Fruit fly (Drosophila melanogaster) whole organism, embryonic: ENCODE data around the gene Tis11.

Experiments
- Atf6 ChIP-seq: fragments of 200-800 bp; sonication (Bioruptor generic); IDR thresholded peaks from 2 replicates; pipeline ENCODE4 v1.3.6; 2022; ENCODE audit warnings: missing biosample characterization, missing genetic modification characterization
- CG10147 ChIP-seq: fragments of 200-800 bp; sonication (Bioruptor generic); optimal IDR thresholded peaks from 2 replicates; lab custom pipeline; 2019; ENCODE audit warnings: missing biosample characterization, mild to moderate bottlenecking, missing genetic modification characterization, moderate library complexity
- CG11560 ChIP-seq: fragments of 200-800 bp; sonication (Bioruptor generic); IDR thresholded peaks from 3 replicates; pipeline ENCODE4 v1.3.6; 2022; ENCODE audit warnings: missing biosample characterization, missing genetic modification characterization
- CG14710 ChIP-seq: fragments of 200-800 bp; sonication (Bioruptor generic); optimal IDR thresholded peaks from 3 replicates; lab custom pipeline; 2019; ENCODE audit warnings: missing biosample characterization, mild to moderate bottlenecking, missing genetic modification characterization, moderate library complexity
- CG1603 ChIP-seq: fragments of 200-800 bp; sonication (Bioruptor generic); optimal IDR thresholded peaks from 2 replicates; lab custom pipeline; 2019; ENCODE audit warnings: missing biosample characterization, mild to moderate bottlenecking, missing genetic modification characterization, moderate library complexity
- CG31224 ChIP-seq: fragments of 200-800 bp; sonication (Bioruptor generic); IDR thresholded peaks from 2 replicates; pipeline ENCODE4 v1.3.6; 2022; ENCODE audit warnings: missing biosample characterization, missing genetic modification characterization
- CG31365 ChIP-seq: fragments of 200-800 bp; sonication (Bioruptor generic); optimal IDR thresholded peaks from 2 replicates; lab custom pipeline; 2018; ENCODE audit warnings: missing biosample characterization, mild to moderate bottlenecking, missing genetic modification characterization
- CG3281 ChIP-seq: fragments of 200-800 bp; sonication (Bioruptor generic); optimal IDR thresholded peaks from 3 replicates; lab custom pipeline; 2017; ENCODE audit warnings: missing biosample characterization, mild to moderate bottlenecking, missing genetic modification characterization
- CG3847 ChIP-seq: fragments of 200-800 bp; sonication (Bioruptor generic); IDR thresholded peaks from 2 replicates; pipeline ENCODE4 v1.3.6; 2022; ENCODE audit warnings: missing biosample characterization, missing genetic modification characterization
- CG3995 ChIP-seq: fragments of 200-800 bp; sonication (Bioruptor generic); optimal IDR thresholded peaks from 3 replicates; lab custom pipeline; 2016; ENCODE audit warnings: missing biosample characterization, missing genetic modification characterization
- CG8290 ChIP-seq, 3 experiments: fragments of 200-800 bp; sonication (Bioruptor generic); optimal IDR thresholded peaks; 2 replicates each; lab custom pipeline; 2016 to 2019; ENCODE audit warnings: missing biosample characterization in 3 of 3, missing genetic modification characterization in 3 of 3, mild to moderate bottlenecking in 2 of 3, moderate library complexity in 1 of 3
- Dbx ChIP-seq: fragments of 200-800 bp; sonication (Bioruptor generic); IDR thresholded peaks from 3 replicates; pipeline ENCODE4 v1.3.6; 2022; ENCODE audit warnings: missing biosample characterization, missing genetic modification characterization
- Dref ChIP-seq: fragments of 200-800 bp; sonication (Bioruptor generic); IDR thresholded peaks from 2 replicates; pipeline ENCODE4 v1.3.6; 2022; ENCODE audit warnings: missing biosample characterization, missing genetic modification characterization
- E2f2 ChIP-seq: fragments of 200-800 bp; sonication (Bioruptor generic); IDR thresholded peaks from 2 replicates; pipeline ENCODE4 v1.3.6; 2022; ENCODE audit warnings: missing biosample characterization, missing genetic modification characterization
- Gug ChIP-seq: fragments of 200-800 bp; sonication (Bioruptor generic); IDR thresholded peaks from 4 replicates; pipeline ENCODE4 v1.3.6; 2022; ENCODE audit warnings: missing biosample characterization, missing genetic modification characterization
- HLH4C ChIP-seq: fragments of 200-800 bp; sonication (Bioruptor generic); IDR thresholded peaks from 3 replicates; pipeline ENCODE4 v1.3.6; 2022; ENCODE audit warnings: missing biosample characterization, missing genetic modification characterization; ENCODE audit not compliant: partially characterized antibody
- Hmr ChIP-seq: fragments of 200-800 bp; sonication (Bioruptor generic); optimal IDR thresholded peaks from 3 replicates; lab custom pipeline; 2017; ENCODE audit warnings: mild to moderate bottlenecking, missing biosample characterization, missing genetic modification reagents, missing genetic modification characterization
- Jarid2 ChIP-seq: fragments of 200-800 bp; sonication (Bioruptor generic); optimal IDR thresholded peaks from 3 replicates; lab custom pipeline; 2017; ENCODE audit warnings: mild to moderate bottlenecking, missing biosample characterization, missing genetic modification reagents, missing genetic modification characterization
- Kr ChIP-seq: fragments of 200-800 bp; sonication (Bioruptor generic); optimal IDR thresholded peaks from 2 replicates; lab custom pipeline; 2017; ENCODE audit warnings: missing biosample characterization, mild to moderate bottlenecking, missing genetic modification characterization
- MESR4 ChIP-seq: fragments of 200-800 bp; sonication (Bioruptor generic); optimal IDR thresholded peaks from 2 replicates; lab custom pipeline; 2018; ENCODE audit warnings: missing biosample characterization, mild to moderate bottlenecking, missing genetic modification characterization, moderate library complexity
- MTF-1 ChIP-seq: fragments of 200-800 bp; sonication (Bioruptor generic); optimal IDR thresholded peaks from 2 replicates; lab custom pipeline; 2018; ENCODE audit warnings: missing biosample characterization, mild to moderate bottlenecking, missing genetic modification characterization, borderline replicate concordance
- Mad ChIP-seq: fragments of 200-800 bp; sonication (Bioruptor generic); optimal IDR thresholded peaks from 2 replicates; lab custom pipeline; 2016; ENCODE audit warnings: missing biosample characterization, missing genetic modification characterization
- Med ChIP-seq: fragments of 200-800 bp; sonication (Bioruptor generic); peaks from one replicate; lab custom pipeline; 2016; ENCODE audit warnings: missing biosample characterization, missing genetic modification characterization, mild to moderate bottlenecking, inconsistent platforms, moderate library complexity
- Meics ChIP-seq: fragments of 200-800 bp; sonication (Bioruptor generic); optimal IDR thresholded peaks from 2 replicates; lab custom pipeline; 2017; ENCODE audit warnings: missing biosample characterization, mild to moderate bottlenecking, missing genetic modification characterization
- NFAT ChIP-seq: fragments of 200-800 bp; sonication (Bioruptor generic); IDR thresholded peaks from 2 replicates; pipeline ENCODE4 v1.3.6; 2022; ENCODE audit warnings: missing biosample characterization, missing genetic modification characterization
- Scr ChIP-seq: fragments of 200-800 bp; sonication (Bioruptor generic); IDR thresholded peaks from 2 replicates; pipeline ENCODE4 v1.3.6; 2022; ENCODE audit warnings: missing biosample characterization, missing genetic modification characterization; ENCODE audit not compliant: partially characterized antibody
- Usf ChIP-seq: fragments of 200-800 bp; sonication (Bioruptor generic); optimal IDR thresholded peaks from 2 replicates; lab custom pipeline; 2017; ENCODE audit warnings: missing genotype, missing biosample characterization, missing genetic modification characterization
- bsh ChIP-seq, 2 experiments: fragments of 200-800 bp; sonication (Bioruptor generic); optimal IDR thresholded peaks; 2 replicates each; lab custom pipeline; 2017 to 2018; ENCODE audit warnings: mild to moderate bottlenecking in 2 of 2, missing biosample characterization in 2 of 2, missing genetic modification characterization in 2 of 2, moderate library complexity in 1 of 2
- cato ChIP-seq: fragments of 200-800 bp; sonication (Bioruptor generic); optimal IDR thresholded peaks from 2 replicates; lab custom pipeline; 2016; ENCODE audit warnings: missing biosample characterization, missing genetic modification characterization, borderline replicate concordance
- grn ChIP-seq: fragments of 200-800 bp; sonication (Bioruptor generic); optimal IDR thresholded peaks from 3 replicates; lab custom pipeline; 2017; ENCODE audit warnings: missing biosample characterization, missing genetic modification characterization
- her ChIP-seq: fragments of 200-800 bp; sonication (Bioruptor generic); optimal IDR thresholded peaks from 2 replicates; lab custom pipeline; 2016; ENCODE audit warnings: missing biosample characterization, missing genetic modification characterization
- hkb ChIP-seq, 2 experiments: fragments of 200-800 bp in 1 of 2; fragments of >200 bp in 1 of 2; sonication (Bioruptor generic) in 1 of 2; IDR thresholded peaks in 1 of 2; optimal IDR thresholded peaks in 1 of 2; 2 replicates each; pipeline versions ENCODE4 v1.3.6 to Lab custom; 2017 to 2022; ENCODE audit warnings: missing biosample characterization in 1 of 2, missing genetic modification characterization in 1 of 2
- knrl ChIP-seq: fragments of 200-800 bp; sonication (Bioruptor generic); IDR thresholded peaks from 3 replicates; pipeline ENCODE4 v1.3.6; 2022; ENCODE audit warnings: missing biosample characterization, missing genetic modification characterization; ENCODE audit not compliant: partially characterized antibody
- luna ChIP-seq: fragments of 200-800 bp; sonication (Bioruptor generic); optimal IDR thresholded peaks from 2 replicates; lab custom pipeline; 2016; ENCODE audit warnings: missing biosample characterization, missing genetic modification characterization
- mirr ChIP-seq: fragments of 200-800 bp; sonication (Bioruptor generic); optimal IDR thresholded peaks from 3 replicates; lab custom pipeline; 2018; ENCODE audit warnings: missing biosample characterization, mild to moderate bottlenecking, missing genetic modification characterization
- mld ChIP-seq: fragments of 200-800 bp; sonication (Bioruptor generic); IDR thresholded peaks from 3 replicates; pipeline ENCODE4 v1.3.6; 2022; ENCODE audit warnings: missing biosample characterization, missing genetic modification characterization; ENCODE audit not compliant: partially characterized antibody
- nmo ChIP-seq: fragments of 200-800 bp; sonication (Bioruptor generic); optimal IDR thresholded peaks from 2 replicates; lab custom pipeline; 2018; ENCODE audit warnings: missing biosample characterization, mild to moderate bottlenecking, missing genetic modification characterization, moderate library complexity
- otp ChIP-seq: fragments of 200-800 bp; sonication (Bioruptor generic); IDR thresholded peaks from 3 replicates; pipeline ENCODE4, ENCODE4 v1.3.6; 2022; ENCODE audit warnings: missing biosample characterization, missing genetic modification characterization
- p53 ChIP-seq: fragments of 200-800 bp; sonication (Bioruptor generic); optimal IDR thresholded peaks from 2 replicates; lab custom pipeline; 2016; ENCODE audit warnings: missing biosample characterization, missing genetic modification characterization
- pzg ChIP-seq: fragments of 200-800 bp; sonication (Bioruptor generic); optimal IDR thresholded peaks from 3 replicates; lab custom pipeline; 2018; ENCODE audit warnings: missing biosample characterization, mild to moderate bottlenecking, missing genetic modification characterization, moderate library complexity
- row ChIP-seq: fragments of 200-800 bp; sonication (Bioruptor generic); IDR thresholded peaks from 3 replicates; pipeline ENCODE4 v1.3.6; 2022; ENCODE audit warnings: missing biosample characterization, missing genetic modification characterization
- sd ChIP-seq: fragments of 200-800 bp; sonication (Bioruptor generic); optimal IDR thresholded peaks from 3 replicates; lab custom pipeline; 2018; ENCODE audit warnings: missing biosample characterization, mild to moderate bottlenecking, missing genetic modification characterization, moderate library complexity
- sens ChIP-seq: fragments of 200-800 bp; sonication (Bioruptor generic); peaks from one replicate; lab custom pipeline; 2016; ENCODE audit warnings: missing biosample characterization, missing genetic modification characterization
- seq ChIP-seq: fragments of 200-800 bp; sonication (Bioruptor generic); IDR thresholded peaks from 2 replicates; pipeline ENCODE4 v1.3.6; 2022; ENCODE audit warnings: missing biosample characterization, missing genetic modification characterization
- zen ChIP-seq: fragments of 200-800 bp; sonication (Bioruptor generic); optimal IDR thresholded peaks from 3 replicates; lab custom pipeline; 2018; ENCODE audit warnings: missing biosample characterization, mild to moderate bottlenecking, missing genetic modification characterization, moderate library complexity
- zen2 ChIP-seq: fragments of 200-800 bp; sonication (Bioruptor generic); IDR thresholded peaks from 3 replicates; pipeline ENCODE4 v1.3.6; 2022; ENCODE audit warnings: missing biosample characterization, missing genetic modification characterization; ENCODE audit not compliant: partially characterized antibody
- zf30C ChIP-seq: fragments of 200-800 bp; sonication (Bioruptor generic); optimal IDR thresholded peaks from 3 replicates; lab custom pipeline; 2018; ENCODE audit warnings: missing biosample characterization, mild to moderate bottlenecking, missing genetic modification characterization
- zfh2 ChIP-seq: fragments of 200-800 bp; sonication (Bioruptor generic); optimal IDR thresholded peaks from 2 replicates; lab custom pipeline; 2016; ENCODE audit warnings: missing biosample characterization, missing genetic modification characterization

Tis11 gene

DNA sequence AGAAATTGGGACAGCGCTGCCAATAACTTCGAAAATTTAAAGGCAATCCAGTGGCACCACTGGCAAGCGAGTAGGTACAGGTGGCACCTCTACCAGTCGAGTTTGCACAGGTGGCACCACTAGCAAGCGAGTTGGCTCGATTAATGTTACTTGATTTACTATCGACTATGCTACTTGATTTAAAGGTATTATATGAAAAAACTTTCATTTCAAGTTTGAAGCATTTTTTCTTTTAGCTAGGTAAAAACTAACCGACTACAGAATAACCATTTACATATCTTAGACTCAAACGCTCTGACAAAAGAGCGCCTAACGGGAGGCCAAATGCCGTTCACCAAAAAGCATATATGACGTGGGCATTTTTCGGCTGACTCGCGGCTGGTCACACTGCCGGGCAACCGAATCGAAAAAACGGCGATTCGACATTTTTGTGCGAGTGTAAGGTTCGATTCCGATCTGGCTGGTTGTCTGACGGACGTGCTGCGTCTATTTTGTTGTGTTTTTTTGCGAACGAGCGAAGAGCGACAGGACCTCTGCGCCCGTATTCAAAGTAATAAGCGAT is at the start of gene Tis11:
Gene Tis11, plus strand, starts transcription at position 417 of the 562 bp plus-strand sequence.
- TF ChIP-seq grn (peak; percentile 31), pzg (peak; percentile 86), luna (GFP tag; lab: Kevin White, UChicago) (no peak), NFAT (GFP tag; lab: Robert Waterston, UW) (peak; percentile 49), MTF-1 (peak; percentile 45), Scr (GFP tag; lab: Robert Waterston, UW) (peak; percentile 56), Atf6 (GFP tag; lab: Robert Waterston, UW) (0 out of 2 replicates have a peak, but pooled peaks have one; percentile 19), her (GFP tag; lab: Kevin White, UChicago) (peak; percentile 32), Gug (no peak), bsh (GFP tag; optimal IDR thresholded peaks at IDR 0.05; lab: Kevin White, UChicago) (peak in 1 of 2 experiments; percentile 30), CG1603 (tag; lab: Kevin White, UChicago) (peak; percentile 55), CG3847 (peak; percentile 70), zf30C (GFP tag; lab: Kevin White, UChicago) (peak; percentile 87), Kr (no peak), p53 (peak; percentile 8), CG14710 (peak; percentile 63), Jarid2 (GFP tag; lab: Kevin White, UChicago) (peak; percentile 94), E2f2 (GFP tag; lab: Robert Waterston, UW) (peak; percentile 82), Mad (peak; percentile 14), sens (GFP tag; lab: Kevin White, UChicago) (peak; percentile 80), seq (no peak), Med (GFP tag; lab: Kevin White, UChicago) (peak; percentile 90), knrl (GFP tag; lab: Robert Waterston, UW) (peak; percentile 47; the same call in 1 of the 3 replicates), CG31365 (tag; lab: Kevin White, UChicago) (no peak), nmo (GFP tag; lab: Kevin White, UChicago) (peak; percentile 27), Meics (GFP tag; lab: Kevin White, UChicago) (peak; percentile 25), Usf (GFP tag; lab: Kevin White, UChicago) (no peak), CG31224 (GFP tag; lab: Robert Waterston, UW) (no peak), mirr (GFP tag; lab: Kevin White, UChicago) (peak; percentile 1), row (GFP tag; lab: Robert Waterston, UW) (0 out of 3 replicates have a peak, but pooled peaks have one; percentile 30), Dref (peak; percentile 50), CG10147 (GFP tag; lab: Kevin White, UChicago) (peak; percentile 10), zen (tag; lab: Kevin White, UChicago) (no peak), HLH4C (peak; percentile 56; the same call in 1 of the 3 replicates), MESR4 (peak; percentile 15), CG3995 (GFP tag; lab: Kevin White, UChicago) (peak; percentile 41), Hmr (GFP tag; lab: Kevin White, UChicago) (peak; percentile 58), Dbx (0 out of 3 replicates have a peak, but pooled peaks have one; percentile 28), CG8290 (GFP tag; optimal IDR thresholded peaks at IDR 0.05; lab: Kevin White, UChicago) (no peak), CG8290 (tag; optimal IDR thresholded peaks at IDR 0.05; lab: Kevin White, UChicago) (peak in 1 of 2 experiments; percentile 55), sd (peak; percentile 20), otp (GFP tag; lab: Robert Waterston, UW) (0 out of 3 replicates have a peak, but pooled peaks have one; percentile 24), zfh2 (GFP tag; lab: Kevin White, UChicago) (no peak), hkb (optimal IDR thresholded peaks at IDR 0.05; lab: Kevin White, UChicago) (peak; percentile 89), hkb (GFP tag; IDR thresholded peaks at IDR 0.05; lab: Robert Waterston, UW) (peak; percentile 32; the same call in 1 of the 2 replicates), zen2 (GFP tag; lab: Robert Waterston, UW) (no peak), CG3281 (no peak), cato (GFP tag; lab: Kevin White, UChicago) (no peak), mld (no peak), CG11560 (tag; lab: Robert Waterston, UW) (peak; percentile 70; the same call in 2 of the 3 replicates)
